Worm (Caenorhabditis elegans) whole organism, early embryonic: Measurements from ENCODE around the gene Y8A9A.2.

ENCODE experiments used
- B0310.2 ChIP-seq: sonication (generic microtip); optimal IDR thresholded peaks from 2 replicates; lab custom pipeline; 2016; ENCODE audit warnings: mild to moderate bottlenecking, missing genetic modification characterization, missing compliant biosample characterization
- ama-1 ChIP-seq: fragments of 150-350 bp; optimal IDR thresholded peaks from 2 replicates; lab custom pipeline; 2014
- ceh-36 ChIP-seq: sonication (generic microtip); optimal IDR thresholded peaks from 2 replicates; lab custom pipeline; 2016; ENCODE audit warnings: missing genetic modification characterization, inconsistent platforms, missing compliant biosample characterization
- flt-1 ChIP-seq: fragments of 200-800 bp; sonication (Bioruptor generic); IDR thresholded peaks from 2 replicates; pipeline ENCODE4 v1.3.6; 2022; ENCODE audit warnings: missing genetic modification characterization, missing compliant biosample characterization
- hmbx-1 ChIP-seq: sonication (generic microtip); optimal IDR thresholded peaks from 2 replicates; lab custom pipeline; 2016; ENCODE audit warnings: mild to moderate bottlenecking, missing genetic modification characterization, missing compliant biosample characterization
- hmg-4 ChIP-seq: fragments of 200-800 bp; sonication (Bioruptor generic); optimal IDR thresholded peaks from 2 replicates; lab custom pipeline; 2018; ENCODE audit warnings: mild to moderate bottlenecking, missing genetic modification characterization, missing compliant biosample characterization
- hnd-1 ChIP-seq: sonication (generic microtip); optimal IDR thresholded peaks from 2 replicates; lab custom pipeline; 2016; ENCODE audit warnings: missing genetic modification characterization, missing compliant biosample characterization
- tbx-11 ChIP-seq: fragments of 200-800 bp; sonication (Bioruptor generic); IDR thresholded peaks from 2 replicates; pipeline ENCODE4 v1.3.6; 2022; ENCODE audit warnings: missing genetic modification characterization, missing compliant biosample characterization
- tra-4 ChIP-seq: sonication (generic microtip); optimal IDR thresholded peaks from 2 replicates; lab custom pipeline; 2017; ENCODE audit warnings: missing genetic modification characterization, missing compliant biosample characterization

- TF ChIP-seq ama-1 (lab: Kevin White, UChicago) (no peak), tbx-11 (GFP tag; lab: Robert Waterston, UW) (no peak), flt-1 (GFP tag; lab: Robert Waterston, UW) (no peak), tra-4 (tag; lab: Kevin White, UChicago) (no peak), hmg-4 (no peak), B0310.2 (no peak), ceh-36 (no peak), hnd-1 (no peak), hmbx-1 (tag; lab: Kevin White, UChicago) (no peak)
Measured at ce11 chrII:3811816-3812332, 16.5 kb downstream of the Y8A9A.2 start, which contains the start of gene lido-15.
